Worm (Caenorhabditis elegans) whole organism, young adult: ENCODE data around the gene F58F12.4.

Experiments
- F22D6.2 ChIP-seq: sonication (generic microtip); optimal IDR thresholded peaks from 2 replicates; lab custom pipeline; 2016; ENCODE audit warnings: mild to moderate bottlenecking, missing genetic modification characterization, missing compliant biosample characterization
- F23B12.7 ChIP-seq: sonication (generic microtip); optimal IDR thresholded peaks from 2 replicates; lab custom pipeline; 2017; ENCODE audit warnings: missing genetic modification characterization, mild to moderate bottlenecking, missing compliant biosample characterization, antibody characterized with exemption, moderate library complexity; ENCODE audit not compliant: insufficient read depth
- F49E8.2 ChIP-seq: sonication (generic microtip); optimal IDR thresholded peaks from 3 replicates; lab custom pipeline; 2017; ENCODE audit warnings: missing genetic modification characterization, mild to moderate bottlenecking, missing compliant biosample characterization, antibody characterized with exemption, moderate library complexity; ENCODE audit not compliant: insufficient read depth
- K11D2.4 ChIP-seq: fragments of 200-800 bp; sonication (Bioruptor generic); IDR thresholded peaks from 2 replicates; pipeline ENCODE4 v1.3.6; 2022; ENCODE audit warnings: missing genetic modification reagents, missing genetic modification characterization, missing compliant biosample characterization
- T07F8.4 ChIP-seq: sonication (generic microtip); optimal IDR thresholded peaks from 2 replicates; lab custom pipeline; 2016; ENCODE audit warnings: mild to moderate bottlenecking, missing genetic modification characterization, moderate library complexity, missing compliant biosample characterization
- Y56A3A.18 ChIP-seq: fragments of 200-800 bp; sonication (Bioruptor generic); IDR thresholded peaks from 2 replicates; pipeline ENCODE4 v1.3.6; 2022; ENCODE audit warnings: missing genetic modification reagents, missing genetic modification characterization, missing compliant biosample characterization
- Y67H2A.10 ChIP-seq: fragments of 200-800 bp; sonication (Bioruptor generic); conservative IDR thresholded peaks from 2 replicates; pipeline ENCODE4 v1.3.6; 2022; ENCODE audit warnings: missing genetic modification reagents, missing genetic modification characterization, missing compliant biosample characterization
- ZK185.1 ChIP-seq: sonication (generic microtip); optimal IDR thresholded peaks from 2 replicates; lab custom pipeline; 2016; ENCODE audit warnings: mild to moderate bottlenecking, missing genetic modification characterization, missing compliant biosample characterization; ENCODE audit not compliant: poor library complexity, severe bottlenecking
- athp-1 ChIP-seq: sonication (generic microtip); optimal IDR thresholded peaks from 2 replicates; lab custom pipeline; 2017; ENCODE audit warnings: mild to moderate bottlenecking, missing genetic modification characterization, missing compliant biosample characterization
- die-1 ChIP-seq: sonication (generic microtip); optimal IDR thresholded peaks from 2 replicates; lab custom pipeline; 2016; ENCODE audit warnings: missing genotype, mild to moderate bottlenecking, missing genetic modification characterization, missing compliant biosample characterization
- egl-18 ChIP-seq: fragments of 200-800 bp; sonication (Bioruptor generic); IDR thresholded peaks from 2 replicates; pipeline ENCODE4 v1.3.6; 2022; ENCODE audit warnings: missing genetic modification reagents, missing genetic modification characterization, missing compliant biosample characterization
- gei-17 ChIP-seq: fragments of 200-800 bp; sonication (Bioruptor generic); optimal IDR thresholded peaks from 2 replicates; lab custom pipeline; 2018; ENCODE audit warnings: mild to moderate bottlenecking, missing genetic modification characterization, missing compliant biosample characterization
- hmg-20 ChIP-seq: fragments of 200-800 bp; sonication (Bioruptor generic); IDR thresholded peaks from 2 replicates; pipeline ENCODE4 v1.3.6; 2022; ENCODE audit warnings: missing genetic modification reagents, missing genetic modification characterization, missing compliant biosample characterization
- lag-1 ChIP-seq: fragments of 200-800 bp; sonication (Bioruptor generic); IDR thresholded peaks from 2 replicates; pipeline ENCODE4 v1.3.6; 2022; ENCODE audit warnings: missing genetic modification reagents, missing genetic modification characterization, missing compliant biosample characterization
- lin-35 ChIP-seq, 3 experiments: fragments of 150-350 bp in 2 of 3; sonication (generic microtip) in 1 of 3; optimal IDR thresholded peaks; 2 replicates each; lab custom pipeline; 2014 to 2018; ENCODE audit warnings: missing biosample characterization in 3 of 3, missing genetic modification characterization in 3 of 3, missing genetic modification reagents in 3 of 3
- lin-54 ChIP-seq: fragments of 200-800 bp; sonication (Bioruptor generic); optimal IDR thresholded peaks from 2 replicates; lab custom pipeline; 2018; ENCODE audit warnings: mild to moderate bottlenecking, missing genetic modification characterization, missing compliant biosample characterization
- lir-1 ChIP-seq: fragments of 200-800 bp; sonication (Bioruptor generic); conservative IDR thresholded peaks from 2 replicates; pipeline ENCODE4 v1.3.6; 2022; ENCODE audit warnings: missing genetic modification reagents, missing genetic modification characterization, missing compliant biosample characterization
- mcd-1 ChIP-seq: fragments of 200-800 bp; sonication (Bioruptor generic); IDR thresholded peaks from 2 replicates; pipeline ENCODE4 v1.3.6; 2022; ENCODE audit warnings: missing genetic modification reagents, missing genetic modification characterization, missing compliant biosample characterization
- mel-28 ChIP-seq: sonication (generic microtip); optimal IDR thresholded peaks from 2 replicates; lab custom pipeline; 2016; ENCODE audit warnings: borderline replicate concordance, mild to moderate bottlenecking, missing genetic modification characterization, missing compliant biosample characterization
- rec-8 ChIP-seq, 2 experiments: sonication (generic microtip); optimal IDR thresholded peaks; 2 replicates each; lab custom pipeline; 2016; ENCODE audit warnings: mild to moderate bottlenecking in 2 of 2, missing genetic modification characterization in 2 of 2, missing genetic modification reagents in 2 of 2, missing genotype in 2 of 2, missing biosample characterization in 1 of 2, missing compliant biosample characterization in 1 of 2, moderate library complexity in 1 of 2
- snpc-4 ChIP-seq, 5 experiments: fragments of 150-350 bp in 1 of 5; sonication (generic microtip) in 4 of 5; optimal IDR thresholded peaks; 2 replicates each; lab custom pipeline; 2014 to 2018; ENCODE audit warnings: missing genetic modification characterization in 5 of 5, missing biosample characterization in 3 of 5, antibody characterized with exemption in 2 of 5, mild to moderate bottlenecking in 2 of 5, missing compliant biosample characterization in 2 of 5, missing genotype in 2 of 5, moderate library complexity in 2 of 5, missing genetic modification reagents in 1 of 5
- tlf-1 ChIP-seq: fragments of 200-800 bp; sonication (Bioruptor generic); optimal IDR thresholded peaks from 2 replicates; lab custom pipeline; 2018; ENCODE audit warnings: mild to moderate bottlenecking, missing genetic modification characterization, missing compliant biosample characterization
- xnd-1 ChIP-seq: sonication (generic microtip); optimal IDR thresholded peaks from 2 replicates; lab custom pipeline; 2016; ENCODE audit warnings: missing genotype, missing genetic modification reagents, missing genetic modification characterization, missing compliant biosample characterization
- zfh-2 ChIP-seq: fragments of 200-800 bp; sonication (Bioruptor generic); conservative IDR thresholded peaks from 2 replicates; pipeline ENCODE4 v1.3.6; 2022; ENCODE audit warnings: missing genetic modification reagents, missing genetic modification characterization, missing compliant biosample characterization
- zim-3 ChIP-seq: sonication (generic microtip); optimal IDR thresholded peaks from 2 replicates; lab custom pipeline; 2017; ENCODE audit warnings: mild to moderate bottlenecking, missing genetic modification characterization, moderate library complexity, missing compliant biosample characterization
- ztf-22 ChIP-seq: fragments of 200-800 bp; sonication (Bioruptor generic); optimal IDR thresholded peaks from 2 replicates; lab custom pipeline; 2018; ENCODE audit warnings: mild to moderate bottlenecking, missing genetic modification characterization, moderate library complexity, missing compliant biosample characterization
- ztf-25 ChIP-seq: fragments of 200-800 bp; sonication (Bioruptor generic); IDR thresholded peaks from 2 replicates; pipeline ENCODE4 v1.3.6; 2022; ENCODE audit warnings: missing genetic modification reagents, missing genetic modification characterization, missing compliant biosample characterization
- ztf-26 ChIP-seq: sonication (generic microtip); optimal IDR thresholded peaks from 2 replicates; lab custom pipeline; 2017; ENCODE audit warnings: missing genetic modification characterization, missing compliant biosample characterization
- ztf-3 ChIP-seq: fragments of 200-800 bp; sonication (Bioruptor generic); optimal IDR thresholded peaks from 2 replicates; lab custom pipeline; 2018; ENCODE audit warnings: mild to moderate bottlenecking, missing genetic modification characterization, missing compliant biosample characterization

The F58F12.4 gene

ce11 chrII:6419163-6419562 lies 32.6 kb downstream of the F58F12.4 start:
- TF ChIP-seq lin-54 (GFP tag; lab: Kevin White, UChicago) (no peak), ZK185.1 (no peak), ztf-25 (GFP tag; lab: Robert Waterston, UW) (no peak), ztf-22 (GFP tag; lab: Kevin White, UChicago) (no peak), mel-28 (tag; lab: Kevin White, UChicago) (no peak), ztf-26 (tag; lab: Kevin White, UChicago) (no peak), lag-1 (GFP tag; lab: Robert Waterston, UW) (no peak), xnd-1 (tag; lab: Kevin White, UChicago) (no peak), mcd-1 (GFP tag; lab: Robert Waterston, UW) (no peak)

- TF ChIP-seq lir-1 (GFP tag; lab: Robert Waterston, UW) = no peak
- no peak for TF ChIP-seq die-1
- no peak for TF ChIP-seq egl-18 (GFP tag; lab: Robert Waterston, UW)
- no peak for TF ChIP-seq tlf-1 (GFP tag; lab: Kevin White, UChicago)
- no peak for TF ChIP-seq rec-8 (tag; optimal IDR thresholded peaks at IDR 0.05; lab: Kevin White, UChicago)
These were observed 36.2 kb downstream of the F58F12.4 start, which contains the start of gene K03H9.3 for ce11 chrII:6422812-6423211. K03H9.3 (plus strand) TSS chrII:6423112.

- TF ChIP-seq F23B12.7 (tag; lab: Kevin White, UChicago) (no peak), ztf-3 (no peak), F22D6.2 (no peak), Y67H2A.10 (GFP tag; lab: Robert Waterston, UW) (no peak), zim-3 (tag; lab: Kevin White, UChicago) (no peak), F49E8.2 (no peak), hmg-20 (GFP tag; lab: Robert Waterston, UW) (no peak), T07F8.4 (tag; lab: Kevin White, UChicago) (no peak), gei-17 (GFP tag; lab: Kevin White, UChicago) (no peak), zfh-2 (GFP tag; lab: Robert Waterston, UW) (no peak)
These were observed 39.4 kb downstream of the F58F12.4 start, which contains the start of gene col-75 for ce11 chrII:6425993-6426392. col-75 (plus strand) TSS chrII:6426293.

ce11 chrII:6436845-6437244 lies 50.3 kb downstream of the F58F12.4 start:
- TF ChIP-seq rec-8 (tag; optimal IDR thresholded peaks at IDR 0.05; lab: Kevin White, UChicago) (no peak), hmg-20 (GFP tag; lab: Robert Waterston, UW) (no peak), lin-35 (GFP tag; optimal IDR thresholded peaks at IDR 0.05; lab: Kevin White, UChicago) (no peak), K11D2.4 (GFP tag; lab: Robert Waterston, UW) (no peak), athp-1 (tag; lab: Kevin White, UChicago) (no peak), ztf-26 (tag; lab: Kevin White, UChicago) (no peak), snpc-4 (GFP tag; optimal IDR thresholded peaks at IDR 0.05; lab: Kevin White, UChicago) (no peak), snpc-4 (tag; optimal IDR thresholded peaks at IDR 0.05; lab: Kevin White, UChicago) (no peak), die-1 (no peak), F22D6.2 (no peak), Y56A3A.18 (no peak)
